Worm (Caenorhabditis elegans): Measurements from ENCODE around the gene ndua-5.

The ndua-5 gene

ce11 chrIV:9512836-9513235 is 11.9 kb downstream of the ndua-5 start, which contains the start of gene C33A12.3:
Gene C33A12.3, minus strand, starts transcription at chrIV:9513002.
- TF ChIP-seq ceh-28 (tag; optimal IDR thresholded peaks at IDR 0.05): no peak
- no peak for TF ChIP-seq skn-1 (tag; optimal IDR thresholded peaks at IDR 0.05)
- no peak for TF ChIP-seq fkh-10 (GFP tag; optimal IDR thresholded peaks at IDR 0.05)
- no peak for TF ChIP-seq nhr-23 (tag; optimal IDR thresholded peaks at IDR 0.05)
- no peak for TF ChIP-seq pha-4 (tag; optimal IDR thresholded peaks at IDR 0.05)
- no peak for TF ChIP-seq elt-1 (tag; optimal IDR thresholded peaks at IDR 0.05)
- no peak for TF ChIP-seq ztf-11 (tag; optimal IDR thresholded peaks at IDR 0.05)
- TF ChIP-seq hmg-11 (tag; optimal IDR thresholded peaks at IDR 0.05): no peak
- TF ChIP-seq R02D3.7 (tag; optimal IDR thresholded peaks at IDR 0.05): no peak
- no peak for TF ChIP-seq nhr-43 (tag; optimal IDR thresholded peaks at IDR 0.05; ENCODE audit: poor library complexity, severe bottlenecking)
- TF ChIP-seq elt-3 (tag; optimal IDR thresholded peaks at IDR 0.05): no peak
- no peak for TF ChIP-seq elt-2 (tag; optimal IDR thresholded peaks at IDR 0.05)
- no peak for TF ChIP-seq ceh-82 (tag; optimal IDR thresholded peaks at IDR 0.05)
- no peak for TF ChIP-seq tbx-2 (tag; optimal IDR thresholded peaks at IDR 0.05)

- TF ChIP-seq ztf-4 (tag; optimal IDR thresholded peaks at IDR 0.05): no peak
- peak; percentile 67 for TF ChIP-seq snpc-4 (tag; optimal IDR thresholded peaks at IDR 0.05)
- no peak for TF ChIP-seq ceh-82 (tag; optimal IDR thresholded peaks at IDR 0.05)
- TF ChIP-seq elt-2 (tag; optimal IDR thresholded peaks at IDR 0.05): peak; percentile 43
- peak; percentile 40 for TF ChIP-seq pqm-1 (tag; optimal IDR thresholded peaks at IDR 0.05)
- no peak for TF ChIP-seq egl-27 (tag; optimal IDR thresholded peaks at IDR 0.05)
- TF ChIP-seq pha-4 (tag; optimal IDR thresholded peaks at IDR 0.05): peak; percentile 23
Observed at ce11 chrIV:9511640-9512039, 13.1 kb downstream of the ndua-5 start.

ce11 chrIV:9511221-9511638 is 13.5 kb downstream of the ndua-5 start:
- peak; percentile 47 for TF ChIP-seq mdl-1 (tag; optimal IDR thresholded peaks at IDR 0.05)
- no peak for TF ChIP-seq sea-2 (GFP tag; optimal IDR thresholded peaks at IDR 0.05)
- no peak for TF ChIP-seq elt-1 (tag; optimal IDR thresholded peaks at IDR 0.05)
- TF ChIP-seq egl-5 (tag; optimal IDR thresholded peaks at IDR 0.05): peak; percentile 59
- TF ChIP-seq ceh-82 (tag; optimal IDR thresholded peaks at IDR 0.05): peak; percentile 76
- TF ChIP-seq lin-39 (tag; optimal IDR thresholded peaks at IDR 0.05): peak; percentile 37
- TF ChIP-seq unc-62 (GFP tag; optimal IDR thresholded peaks at IDR 0.05): peak; percentile 20
- no peak for TF ChIP-seq aly-2 (tag; optimal IDR thresholded peaks at IDR 0.05)
- TF ChIP-seq fkh-10 (GFP tag; optimal IDR thresholded peaks at IDR 0.05): peak; percentile 32
- TF ChIP-seq snpc-4 (tag; optimal IDR thresholded peaks at IDR 0.05): peak; percentile 99
- peak; percentile 49 for TF ChIP-seq daf-12 (tag; optimal IDR thresholded peaks at IDR 0.05)
- no peak for TF ChIP-seq eor-1 (tag; optimal IDR thresholded peaks at IDR 0.05)
- TF ChIP-seq nhr-25 (tag; optimal IDR thresholded peaks at IDR 0.05): peak; percentile 92
- TF ChIP-seq ceh-28 (tag; optimal IDR thresholded peaks at IDR 0.05): peak; percentile 59
- no peak for TF ChIP-seq ztf-4 (tag; optimal IDR thresholded peaks at IDR 0.05)
- TF ChIP-seq pqm-1 (tag; optimal IDR thresholded peaks at IDR 0.05): peak; percentile 0
- TF ChIP-seq elt-2 (tag; optimal IDR thresholded peaks at IDR 0.05): no peak
- TF ChIP-seq ceh-16 (tag; optimal IDR thresholded peaks at IDR 0.05): no peak
- TF ChIP-seq nhr-43 (tag; optimal IDR thresholded peaks at IDR 0.05; ENCODE audit: poor library complexity, severe bottlenecking): peak; percentile 64
- TF ChIP-seq mml-1 (tag; optimal IDR thresholded peaks at IDR 0.05): no peak
- TF ChIP-seq jun-1 (tag; optimal IDR thresholded peaks at IDR 0.05): peak; percentile 28
- TF ChIP-seq egl-27 (tag; optimal IDR thresholded peaks at IDR 0.05): no peak
- no peak for TF ChIP-seq elt-3 (tag; optimal IDR thresholded peaks at IDR 0.05)
- peak; percentile 90 for TF ChIP-seq nfya-1 (tag; optimal IDR thresholded peaks at IDR 0.05; ENCODE audit: insufficient read depth)
- TF ChIP-seq unc-39 (tag; optimal IDR thresholded peaks at IDR 0.05): no peak
- peak; percentile 59 for TF ChIP-seq nhr-28 (tag; optimal IDR thresholded peaks at IDR 0.05)
- TF ChIP-seq ceh-9 (tag; optimal IDR thresholded peaks at IDR 0.05): no peak
- peak; percentile 88 for TF ChIP-seq hmg-11 (tag; optimal IDR thresholded peaks at IDR 0.05)
- no peak for TF ChIP-seq nhr-12 (tag; optimal IDR thresholded peaks at IDR 0.05)
- no peak for TF ChIP-seq nhr-77 (tag; optimal IDR thresholded peaks at IDR 0.05)
- no peak for TF ChIP-seq ZK546.5 (tag; optimal IDR thresholded peaks at IDR 0.05)
- TF ChIP-seq R02D3.7 (tag; optimal IDR thresholded peaks at IDR 0.05): peak; percentile 72
- peak; percentile 83 for TF ChIP-seq lsy-12 (tag; optimal IDR thresholded peaks at IDR 0.05)
- peak; percentile 73 for TF ChIP-seq nhr-23 (tag; optimal IDR thresholded peaks at IDR 0.05)
- TF ChIP-seq fos-1 (tag; optimal IDR thresholded peaks at IDR 0.05): peak; percentile 1
- TF ChIP-seq tbx-2 (tag; optimal IDR thresholded peaks at IDR 0.05): peak; percentile 68
- TF ChIP-seq fkh-2 (tag; optimal IDR thresholded peaks at IDR 0.05): no peak
- TF ChIP-seq pha-4 (tag; optimal IDR thresholded peaks at IDR 0.05): peak; percentile 43
- peak; percentile 55 for TF ChIP-seq nhr-76 (tag; optimal IDR thresholded peaks at IDR 0.05)
- peak; percentile 41 for TF ChIP-seq lin-15B (tag; optimal IDR thresholded peaks at IDR 0.05)
- TF ChIP-seq nhr-237 (tag; optimal IDR thresholded peaks at IDR 0.05): no peak
- TF ChIP-seq ama-1 (optimal IDR thresholded peaks at IDR 0.05): peak; percentile 94
- no peak for TF ChIP-seq ztf-11 (tag; optimal IDR thresholded peaks at IDR 0.05)
- TF ChIP-seq nhr-11 (tag; optimal IDR thresholded peaks at IDR 0.05): no peak
- peak; percentile 51 for TF ChIP-seq zag-1 (tag; optimal IDR thresholded peaks at IDR 0.05)
- TF ChIP-seq nhr-67 (tag; optimal IDR thresholded peaks at IDR 0.05): no peak
- TF ChIP-seq skn-1 (tag; optimal IDR thresholded peaks at IDR 0.05): no peak
